Worm (Caenorhabditis elegans): Measurements from ENCODE around the gene C47E12.14.

Gene C47E12.14

ce11 chrIV:9994895-9995394 lies 18.8 kb upstream of the C47E12.14 start, which contains the start of gene uba-1:
TSS of gene uba-1 (minus strand) at chrIV:9994945.
- TF ChIP-seq unc-55 (GFP tag; optimal IDR thresholded peaks at IDR 0.05) (peak; percentile 55), lsy-2 (tag; optimal IDR thresholded peaks at IDR 0.05) (peak in 1 of 2 experiments; percentile 50), nhr-6 (tag; optimal IDR thresholded peaks at IDR 0.05) (no peak), nhr-25 (tag; optimal IDR thresholded peaks at IDR 0.05) (peak; percentile 67), zag-1 (tag; optimal IDR thresholded peaks at IDR 0.05) (no peak), nhr-21 (tag; optimal IDR thresholded peaks at IDR 0.05) (peak; percentile 28), sma-3 (GFP tag; optimal IDR thresholded peaks at IDR 0.05) (peak; percentile 41), Y55F3AM.14 (GFP tag; optimal IDR thresholded peaks at IDR 0.05) (peak; percentile 60), ZK546.5 (tag; optimal IDR thresholded peaks at IDR 0.05) (no peak), C34F6.9 (tag; optimal IDR thresholded peaks at IDR 0.05) (peak; percentile 55), F13H6.1 (tag; optimal IDR thresholded peaks at IDR 0.05) (peak; percentile 13), ztf-4 (tag; optimal IDR thresholded peaks at IDR 0.05) (no peak), snpc-4 (tag; optimal IDR thresholded peaks at IDR 0.05) (no peak), gmeb-1 (tag; optimal IDR thresholded peaks at IDR 0.05) (peak; percentile 5), ama-1 (optimal IDR thresholded peaks at IDR 0.05) (peak; percentile 55), mdl-1 (tag; optimal IDR thresholded peaks at IDR 0.05) (no peak), crh-2 (tag; optimal IDR thresholded peaks at IDR 0.05) (peak; percentile 86), mab-5 (tag; optimal IDR thresholded peaks at IDR 0.05) (peak; percentile 12), mbf-1 (tag; optimal IDR thresholded peaks at IDR 0.05) (no peak), unc-39 (tag; optimal IDR thresholded peaks at IDR 0.05) (no peak), nhr-11 (tag; optimal IDR thresholded peaks at IDR 0.05) (no peak), egl-27 (tag; optimal IDR thresholded peaks at IDR 0.05) (no peak), sma-9 (GFP tag; optimal IDR thresholded peaks at IDR 0.05) (no peak), sma-9 (tag; optimal IDR thresholded peaks at IDR 0.05) (no peak)

- peak; percentile 70 for TF ChIP-seq skn-1 (tag; optimal IDR thresholded peaks at IDR 0.05)
- no peak for TF ChIP-seq nhr-77 (tag; optimal IDR thresholded peaks at IDR 0.05)
- TF ChIP-seq crh-2 (tag; optimal IDR thresholded peaks at IDR 0.05) = peak; percentile 20
- TF ChIP-seq C34F6.9 (tag; optimal IDR thresholded peaks at IDR 0.05) = no peak
Observed at ce11 chrIV:9993403-9994132, 17.4 kb upstream of the C47E12.14 start.

- TF ChIP-seq sem-4 (tag; optimal IDR thresholded peaks at IDR 0.05) = no peak
- no peak for TF ChIP-seq nhr-77 (tag; optimal IDR thresholded peaks at IDR 0.05)
- peak; percentile 27 for TF ChIP-seq crh-2 (tag; optimal IDR thresholded peaks at IDR 0.05)
Observed at ce11 chrIV:9989416-9989815, 13.2 kb upstream of the C47E12.14 start.

ce11 chrIV:9982895-9983294 lies 6.7 kb upstream of the C47E12.14 start, which contains the start of gene mam-2:
TSS of gene mam-2 (plus strand) at chrIV:9983195.
- TF ChIP-seq gmeb-1 (tag; optimal IDR thresholded peaks at IDR 0.05) (no peak), peb-1 (tag; optimal IDR thresholded peaks at IDR 0.05) (no peak), mbf-1 (tag; optimal IDR thresholded peaks at IDR 0.05) (no peak), F13H6.1 (tag; optimal IDR thresholded peaks at IDR 0.05) (no peak), mdl-1 (tag; optimal IDR thresholded peaks at IDR 0.05) (no peak), nhr-237 (tag; optimal IDR thresholded peaks at IDR 0.05) (no peak)

- TF ChIP-seq unc-55 (GFP tag; optimal IDR thresholded peaks at IDR 0.05) = peak; percentile 41
- no peak for TF ChIP-seq nhr-129 (tag; optimal IDR thresholded peaks at IDR 0.05)
- TF ChIP-seq nhr-23 (tag; optimal IDR thresholded peaks at IDR 0.05) = no peak
- peak; percentile 38 for TF ChIP-seq C34F6.9 (tag; optimal IDR thresholded peaks at IDR 0.05)
Observed at ce11 chrIV:9982226-9982794, 6.1 kb upstream of the C47E12.14 start, which contains the start of gene rrp-1. TSS of gene rrp-1 (minus strand) at chrIV:9982276.

- TF ChIP-seq elt-3 (tag; optimal IDR thresholded peaks at IDR 0.05) = no peak
- no peak for TF ChIP-seq nhr-12 (tag; optimal IDR thresholded peaks at IDR 0.05)
- TF ChIP-seq egl-27 (tag; optimal IDR thresholded peaks at IDR 0.05) = no peak
- no peak for TF ChIP-seq nhr-237 (tag; optimal IDR thresholded peaks at IDR 0.05)
- TF ChIP-seq ztf-1 (GFP tag; conservative IDR thresholded peaks at IDR 0.05) = no peak
- TF ChIP-seq gmeb-1 (tag; optimal IDR thresholded peaks at IDR 0.05) = no peak
- no peak for TF ChIP-seq ceh-82 (tag; optimal IDR thresholded peaks at IDR 0.05)
- no peak for TF ChIP-seq mab-5 (tag; optimal IDR thresholded peaks at IDR 0.05)
- no peak for TF ChIP-seq nhr-129 (tag; optimal IDR thresholded peaks at IDR 0.05)
- no peak for TF ChIP-seq sma-3 (GFP tag; optimal IDR thresholded peaks at IDR 0.05)
- no peak for TF ChIP-seq aly-2 (tag; optimal IDR thresholded peaks at IDR 0.05)
- no peak for TF ChIP-seq blmp-1 (tag; optimal IDR thresholded peaks at IDR 0.05; ENCODE audit: insufficient read depth)
- TF ChIP-seq unc-39 (tag; optimal IDR thresholded peaks at IDR 0.05) = no peak
- no peak for TF ChIP-seq ZK546.5 (tag; optimal IDR thresholded peaks at IDR 0.05)
- no peak for TF ChIP-seq F13H6.1 (tag; optimal IDR thresholded peaks at IDR 0.05)
- TF ChIP-seq nhr-11 (tag; optimal IDR thresholded peaks at IDR 0.05) = no peak
- no peak for TF ChIP-seq sma-9 (GFP tag; optimal IDR thresholded peaks at IDR 0.05)
- no peak for TF ChIP-seq sma-9 (tag; optimal IDR thresholded peaks at IDR 0.05)
Observed at ce11 chrIV:9977602-9978172, 1.5 kb upstream of the C47E12.14 start, which contains the start of gene dhp-2. TSS of gene dhp-2 (plus strand) at chrIV:9978122.
